Fruit fly (Drosophila melanogaster) whole organism, embryonic: ENCODE data around the gene CG2120.

ENCODE experiments used
- Bgb ChIP-seq: fragments of 200-800 bp; sonication (Bioruptor generic); IDR thresholded peaks from 2 replicates; pipeline ENCODE4 v1.3.6; 2022; ENCODE audit warnings: missing biosample characterization, missing genetic modification characterization; ENCODE audit not compliant: partially characterized antibody
- CG10654 ChIP-seq: fragments of 200-800 bp; sonication (Bioruptor generic); optimal IDR thresholded peaks from 2 replicates; lab custom pipeline; 2016; ENCODE audit warnings: missing biosample characterization, missing genetic modification characterization
- CG15696 ChIP-seq: fragments of 200-800 bp; sonication (Bioruptor generic); optimal IDR thresholded peaks from 2 replicates; lab custom pipeline; 2019; ENCODE audit warnings: missing biosample characterization, mild to moderate bottlenecking, missing genetic modification characterization, moderate library complexity
- CG18619 ChIP-seq: fragments of 200-800 bp; sonication (Bioruptor generic); optimal IDR thresholded peaks from 3 replicates; lab custom pipeline; 2017; ENCODE audit warnings: missing biosample characterization, mild to moderate bottlenecking, missing genetic modification characterization
- CG2875 ChIP-seq: fragments of 200-800 bp; sonication (Bioruptor generic); optimal IDR thresholded peaks from 2 replicates; lab custom pipeline; 2017; ENCODE audit warnings: missing biosample characterization, mild to moderate bottlenecking, missing genetic modification characterization, missing genetic modification reagents
- CG34422 ChIP-seq: fragments of 200-800 bp; sonication (Bioruptor generic); IDR thresholded peaks from 3 replicates; pipeline ENCODE4 v1.3.6; 2022; ENCODE audit warnings: missing biosample characterization, missing genetic modification characterization
- CG5180 ChIP-seq: fragments of 200-800 bp; sonication (Bioruptor generic); optimal IDR thresholded peaks from 3 replicates; lab custom pipeline; 2017; ENCODE audit warnings: missing biosample characterization, missing genetic modification characterization, mild to moderate bottlenecking, moderate library complexity, missing genetic modification reagents
- CG5245 ChIP-seq: fragments of 200-800 bp; sonication (Bioruptor generic); optimal IDR thresholded peaks from 3 replicates; lab custom pipeline; 2016; ENCODE audit warnings: missing biosample characterization, missing genetic modification characterization
- CG7928 ChIP-seq: fragments of 200-800 bp; sonication (Bioruptor generic); optimal IDR thresholded peaks from 2 replicates; lab custom pipeline; 2017; ENCODE audit warnings: missing biosample characterization, mild to moderate bottlenecking, missing genetic modification characterization
- CG8290 ChIP-seq, 3 experiments: fragments of 200-800 bp; sonication (Bioruptor generic); optimal IDR thresholded peaks; 2 replicates each; lab custom pipeline; 2016 to 2019; ENCODE audit warnings: missing biosample characterization in 3 of 3, missing genetic modification characterization in 3 of 3, mild to moderate bottlenecking in 2 of 3, moderate library complexity in 1 of 3
- CG9932 ChIP-seq: fragments of 200-800 bp; sonication (Bioruptor generic); IDR thresholded peaks from 2 replicates; pipeline ENCODE4 v1.3.6; 2022; ENCODE audit warnings: missing biosample characterization, missing genetic modification characterization
- Camta ChIP-seq: fragments of 200-800 bp; sonication (Bioruptor generic); optimal IDR thresholded peaks from 2 replicates; lab custom pipeline; 2016; ENCODE audit warnings: missing biosample characterization, missing genetic modification characterization
- Dbx ChIP-seq: fragments of 200-800 bp; sonication (Bioruptor generic); IDR thresholded peaks from 3 replicates; pipeline ENCODE4 v1.3.6; 2022; ENCODE audit warnings: missing biosample characterization, missing genetic modification characterization
- Dip3 ChIP-seq: fragments of 200-800 bp; sonication (Bioruptor generic); optimal IDR thresholded peaks from 3 replicates; lab custom pipeline; 2016; ENCODE audit warnings: missing biosample characterization, missing genetic modification characterization
- E2f2 ChIP-seq: fragments of 200-800 bp; sonication (Bioruptor generic); IDR thresholded peaks from 2 replicates; pipeline ENCODE4 v1.3.6; 2022; ENCODE audit warnings: missing biosample characterization, missing genetic modification characterization
- Fer3 ChIP-seq: fragments of 200-800 bp; sonication (Bioruptor generic); optimal IDR thresholded peaks from 2 replicates; lab custom pipeline; 2018; ENCODE audit warnings: missing biosample characterization, mild to moderate bottlenecking, missing genetic modification characterization, moderate library complexity
- HHEX ChIP-seq: fragments of 200-800 bp; sonication (Bioruptor generic); optimal IDR thresholded peaks from 3 replicates; lab custom pipeline; 2017; ENCODE audit warnings: missing biosample characterization, mild to moderate bottlenecking, missing genetic modification characterization, missing genetic modification reagents
- Hey ChIP-seq: fragments of 200-800 bp; sonication (Bioruptor generic); optimal IDR thresholded peaks from 3 replicates; lab custom pipeline; 2018; ENCODE audit warnings: missing biosample characterization, mild to moderate bottlenecking, missing genetic modification characterization
- HmgD ChIP-seq: fragments of 200-800 bp; sonication (Bioruptor generic); optimal IDR thresholded peaks from 3 replicates; lab custom pipeline; 2016; ENCODE audit warnings: missing biosample characterization, missing genetic modification characterization
- Jarid2 ChIP-seq: fragments of 200-800 bp; sonication (Bioruptor generic); optimal IDR thresholded peaks from 3 replicates; lab custom pipeline; 2017; ENCODE audit warnings: mild to moderate bottlenecking, missing biosample characterization, missing genetic modification reagents, missing genetic modification characterization
- Lim3 ChIP-seq: fragments of 200-800 bp; sonication (Bioruptor generic); IDR thresholded peaks from 2 replicates; pipeline ENCODE4 v1.3.6; 2022; ENCODE audit warnings: missing biosample characterization, missing genetic modification characterization
- Meics ChIP-seq: fragments of 200-800 bp; sonication (Bioruptor generic); optimal IDR thresholded peaks from 2 replicates; lab custom pipeline; 2017; ENCODE audit warnings: missing biosample characterization, mild to moderate bottlenecking, missing genetic modification characterization
- NfI ChIP-seq: fragments of 200-800 bp; sonication (Bioruptor generic); optimal IDR thresholded peaks from 3 replicates; lab custom pipeline; 2018; ENCODE audit warnings: missing biosample characterization, mild to moderate bottlenecking, missing genetic modification characterization, moderate library complexity
- Poxn ChIP-seq: fragments of 200-800 bp; sonication (Bioruptor generic); IDR thresholded peaks from 2 replicates; pipeline ENCODE4 v1.3.6; 2022; ENCODE audit warnings: missing biosample characterization, missing genetic modification characterization
- Ptx1 ChIP-seq: fragments of 200-800 bp; sonication (Bioruptor generic); IDR thresholded peaks from 2 replicates; pipeline ENCODE4 v1.3.6; 2022; ENCODE audit warnings: missing biosample characterization, missing genetic modification characterization
- Ravus ChIP-seq: fragments of 200-800 bp; sonication (Bioruptor generic); IDR thresholded peaks from 2 replicates; pipeline ENCODE4 v1.3.6; 2022; ENCODE audit warnings: missing biosample characterization, missing genetic modification characterization
- ato ChIP-seq: fragments of 200-800 bp; sonication (Bioruptor generic); IDR thresholded peaks from 2 replicates; pipeline ENCODE4 v1.3.6; 2022; ENCODE audit warnings: missing biosample characterization, missing genetic modification characterization; ENCODE audit not compliant: partially characterized antibody
- az2 ChIP-seq: fragments of 200-800 bp; sonication (Bioruptor generic); optimal IDR thresholded peaks from 3 replicates; lab custom pipeline; 2016; ENCODE audit warnings: missing biosample characterization, missing genetic modification characterization
- cas ChIP-seq: fragments of 200-800 bp; sonication (Bioruptor generic); IDR thresholded peaks from 2 replicates; pipeline ENCODE4 v1.3.6; 2022; ENCODE audit warnings: missing biosample characterization, missing genetic modification characterization
- cg ChIP-seq: fragments of 200-800 bp; sonication (Bioruptor generic); optimal IDR thresholded peaks from 3 replicates; lab custom pipeline; 2019; ENCODE audit warnings: missing biosample characterization, mild to moderate bottlenecking, missing genetic modification characterization, moderate library complexity
- chm ChIP-seq: fragments of 200-800 bp; sonication (Bioruptor generic); IDR thresholded peaks from 2 replicates; pipeline ENCODE4 v1.3.6; 2022; ENCODE audit warnings: missing biosample characterization, missing genetic modification characterization
- dan ChIP-seq: fragments of 200-800 bp; sonication (Bioruptor generic); IDR thresholded peaks from 2 replicates; pipeline ENCODE4 v1.3.6; 2022; ENCODE audit warnings: missing biosample characterization, missing genetic modification characterization
- dati ChIP-seq: fragments of 200-800 bp; sonication (Bioruptor generic); IDR thresholded peaks from 2 replicates; pipeline ENCODE4 v1.3.6; 2022; ENCODE audit warnings: missing biosample characterization, missing genetic modification characterization
- dpn ChIP-seq, 2 experiments: fragments of 200-800 bp; sonication (Bioruptor generic); optimal IDR thresholded peaks; 3 replicates each; lab custom pipeline; 2016; ENCODE audit warnings: missing biosample characterization in 2 of 2, missing genetic modification characterization in 2 of 2
- ewg ChIP-seq: fragments of 200-800 bp; sonication (Bioruptor generic); optimal IDR thresholded peaks from 3 replicates; lab custom pipeline; 2017; ENCODE audit warnings: mild to moderate bottlenecking, missing biosample characterization, missing genetic modification reagents, missing genetic modification characterization
- eyg ChIP-seq: fragments of 200-800 bp; sonication (Bioruptor generic); optimal IDR thresholded peaks from 3 replicates; lab custom pipeline; 2016; ENCODE audit warnings: missing biosample characterization, missing genetic modification characterization
- grn ChIP-seq: fragments of 200-800 bp; sonication (Bioruptor generic); optimal IDR thresholded peaks from 3 replicates; lab custom pipeline; 2017; ENCODE audit warnings: missing biosample characterization, missing genetic modification characterization
- ham ChIP-seq: fragments of 200-800 bp; sonication (Bioruptor generic); IDR thresholded peaks from 2 replicates; pipeline ENCODE4 v1.3.6; 2022; ENCODE audit warnings: missing biosample characterization, missing genetic modification characterization
- kah ChIP-seq: fragments of 200-800 bp; sonication (Bioruptor generic); optimal IDR thresholded peaks from 2 replicates; lab custom pipeline; 2018; ENCODE audit warnings: missing biosample characterization, mild to moderate bottlenecking, missing genetic modification characterization
- knrl ChIP-seq: fragments of 200-800 bp; sonication (Bioruptor generic); IDR thresholded peaks from 3 replicates; pipeline ENCODE4 v1.3.6; 2022; ENCODE audit warnings: missing biosample characterization, missing genetic modification characterization; ENCODE audit not compliant: partially characterized antibody
- lmd ChIP-seq: fragments of 200-800 bp; sonication (Bioruptor generic); IDR thresholded peaks from 2 replicates; pipeline ENCODE4 v1.3.6; 2022; ENCODE audit warnings: missing biosample characterization, missing genetic modification characterization
- mam ChIP-seq: fragments of 200-800 bp; sonication (Bioruptor generic); optimal IDR thresholded peaks from 3 replicates; lab custom pipeline; 2016; ENCODE audit warnings: missing biosample characterization, missing genetic modification characterization
- oc ChIP-seq: fragments of 200-800 bp; sonication (Bioruptor generic); optimal IDR thresholded peaks from 2 replicates; lab custom pipeline; 2018; ENCODE audit warnings: missing biosample characterization, mild to moderate bottlenecking, missing genetic modification characterization, moderate library complexity
- pan ChIP-seq, 4 experiments: fragments of >200 bp in 3 of 4; fragments of 200-800 bp in 1 of 4; sonication (Bioruptor generic) in 1 of 4; optimal IDR thresholded peaks in 3 of 4; IDR thresholded peaks in 1 of 4; 2 replicates each; pipeline versions ENCODE4 v1.3.6 to Lab custom; 2017 to 2022; ENCODE audit warnings: missing biosample characterization in 2 of 4, missing genetic modification characterization in 2 of 4, mixed read lengths in 1 of 4
- sd ChIP-seq: fragments of 200-800 bp; sonication (Bioruptor generic); optimal IDR thresholded peaks from 3 replicates; lab custom pipeline; 2018; ENCODE audit warnings: missing biosample characterization, mild to moderate bottlenecking, missing genetic modification characterization, moderate library complexity
- sna ChIP-seq: fragments of 200-800 bp; sonication (Bioruptor generic); IDR thresholded peaks from 2 replicates; pipeline ENCODE4 v1.3.6; 2022; ENCODE audit warnings: missing biosample characterization, missing genetic modification characterization; ENCODE audit not compliant: partially characterized antibody
- tgo ChIP-seq: fragments of 200-800 bp; sonication (Bioruptor generic); IDR thresholded peaks from 3 replicates; pipeline ENCODE4 v1.3.6; 2022; ENCODE audit warnings: missing biosample characterization, missing genetic modification characterization
- trem ChIP-seq: fragments of 200-800 bp; optimal IDR thresholded peaks from 3 replicates; lab custom pipeline; 2019; ENCODE audit warnings: missing biosample characterization, mild to moderate bottlenecking, missing genetic modification characterization, moderate library complexity
- vvl ChIP-seq: fragments of 200-800 bp; sonication (Bioruptor generic); IDR thresholded peaks from 2 replicates; pipeline ENCODE4 v1.3.6; 2022; ENCODE audit warnings: missing biosample characterization, missing genetic modification characterization
- zen ChIP-seq: fragments of 200-800 bp; sonication (Bioruptor generic); optimal IDR thresholded peaks from 3 replicates; lab custom pipeline; 2018; ENCODE audit warnings: missing biosample characterization, mild to moderate bottlenecking, missing genetic modification characterization, moderate library complexity

Gene CG2120

DNA sequence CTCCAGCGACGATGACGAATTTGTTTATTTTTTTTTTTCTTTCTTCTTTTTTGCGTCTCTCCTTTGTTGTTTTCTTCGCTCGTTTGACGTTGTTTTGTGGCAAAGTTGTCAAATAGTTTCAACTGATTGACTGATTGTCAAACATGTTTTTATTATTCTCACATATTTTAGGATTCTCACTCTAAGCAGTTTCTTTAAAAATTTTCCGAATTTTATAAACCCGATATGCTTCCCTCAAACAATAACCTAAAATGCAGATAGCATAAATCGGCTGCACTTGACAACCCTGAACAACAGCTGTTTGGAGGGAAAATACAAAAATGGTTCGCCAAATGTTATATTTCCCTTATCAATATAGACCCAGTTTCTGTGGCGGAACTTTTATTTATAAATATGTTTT lies 7.9 kb downstream of the CG2120 start, which contains the start of gene CG17982 (continued):
- TF ChIP-seq CG15696 (tag; lab: Kevin White, UChicago): peak; percentile 77
- TF ChIP-seq CG2875 (GFP tag; lab: Kevin White, UChicago): peak; percentile 58
- TF ChIP-seq dati (GFP tag; lab: Robert Waterston, UW): peak; percentile 32; the same call in 1 of the 2 replicates
- TF ChIP-seq dan: no peak
- no peak for TF ChIP-seq Lim3 (GFP tag; lab: Robert Waterston, UW)
- peak; percentile 66 for TF ChIP-seq Dbx (GFP tag; lab: Robert Waterston, UW)
- peak; percentile 88 for TF ChIP-seq NfI (GFP tag; lab: Kevin White, UChicago)
- TF ChIP-seq Jarid2 (GFP tag; lab: Kevin White, UChicago): no peak
- TF ChIP-seq Bgb (GFP tag; lab: Robert Waterston, UW): no peak
- TF ChIP-seq Poxn (GFP tag; lab: Robert Waterston, UW): no peak
- peak; percentile 81 for TF ChIP-seq eyg
- no peak for TF ChIP-seq pan (optimal IDR thresholded peaks at IDR 0.05; lab: Kevin White, UChicago)
- peak in 1 of 2 experiments; percentile 86 for TF ChIP-seq pan (GFP tag; optimal IDR thresholded peaks at IDR 0.05 in 1 of 2, IDR thresholded peaks at IDR 0.05 in 1 of 2)
- no peak for TF ChIP-seq ato (GFP tag; lab: Robert Waterston, UW)
- peak; percentile 47; the same call in 1 of the 2 replicates for TF ChIP-seq Ravus (GFP tag; lab: Robert Waterston, UW)
- TF ChIP-seq chm (GFP tag; lab: Robert Waterston, UW): peak; percentile 66; the same call in 1 of the 2 replicates
- peak; percentile 64 for TF ChIP-seq kah (GFP tag; lab: Kevin White, UChicago)
- peak; percentile 79 for TF ChIP-seq lmd (GFP tag; lab: Robert Waterston, UW)
- peak; percentile 46 for TF ChIP-seq CG5180 (GFP tag; lab: Kevin White, UChicago)
- peak; percentile 85 for TF ChIP-seq E2f2
- peak; percentile 62 for TF ChIP-seq sd (tag; lab: Kevin White, UChicago)
- peak; percentile 82 for TF ChIP-seq Ptx1
- peak; percentile 83 for TF ChIP-seq CG9932 (GFP tag; lab: Robert Waterston, UW)
- TF ChIP-seq Meics (GFP tag; lab: Kevin White, UChicago): peak; percentile 84
- peak; percentile 64 for TF ChIP-seq ewg
- TF ChIP-seq cas (GFP tag; lab: Robert Waterston, UW): peak; percentile 58; the same call in 1 of the 2 replicates
- peak; percentile 73 for TF ChIP-seq CG10654 (GFP tag; lab: Kevin White, UChicago)
- peak; percentile 80 to 83 for TF ChIP-seq dpn (GFP tag; optimal IDR thresholded peaks at IDR 0.05; lab: Kevin White, UChicago)
- TF ChIP-seq az2 (GFP tag; lab: Kevin White, UChicago): peak; percentile 84
- peak; percentile 88 for TF ChIP-seq Fer3 (tag; lab: Kevin White, UChicago)
- TF ChIP-seq vvl (GFP tag; lab: Robert Waterston, UW): peak; percentile 87
- no peak for TF ChIP-seq oc (tag; lab: Kevin White, UChicago)
- no peak for TF ChIP-seq cg
- no peak for TF ChIP-seq knrl (GFP tag; lab: Robert Waterston, UW)
- TF ChIP-seq ham (GFP tag; lab: Robert Waterston, UW): no peak
- no peak for TF ChIP-seq HmgD (GFP tag; lab: Kevin White, UChicago)
- TF ChIP-seq HHEX (GFP tag; lab: Kevin White, UChicago): peak; percentile 76
- TF ChIP-seq zen (tag; lab: Kevin White, UChicago): peak; percentile 65
- peak; percentile 65 for TF ChIP-seq CG8290 (GFP tag; optimal IDR thresholded peaks at IDR 0.05; lab: Kevin White, UChicago)
- TF ChIP-seq CG8290 (tag; optimal IDR thresholded peaks at IDR 0.05; lab: Kevin White, UChicago): peak; percentile 41 to 82
- no peak for TF ChIP-seq sna (GFP tag; lab: Robert Waterston, UW)
- peak; percentile 84 for TF ChIP-seq Dip3 (GFP tag; lab: Kevin White, UChicago)
- TF ChIP-seq tgo (GFP tag; lab: Robert Waterston, UW): peak; percentile 83
- peak; percentile 51 for TF ChIP-seq CG5245 (GFP tag; lab: Kevin White, UChicago)
- TF ChIP-seq CG18619 (GFP tag; lab: Kevin White, UChicago): peak; percentile 77
- TF ChIP-seq CG7928 (GFP tag; lab: Kevin White, UChicago): peak; percentile 47
- peak; percentile 64 for TF ChIP-seq trem (tag; lab: Kevin White, UChicago)
- peak; percentile 90 for TF ChIP-seq mam
- TF ChIP-seq Hey (tag; lab: Kevin White, UChicago): no peak
- peak; percentile 78 for TF ChIP-seq Camta (GFP tag; lab: Kevin White, UChicago)
- TF ChIP-seq CG34422 (GFP tag; lab: Robert Waterston, UW): peak; percentile 83
- TF ChIP-seq grn (GFP tag; lab: Kevin White, UChicago): no peak
